Worm (Caenorhabditis elegans) whole organism, L4/young adult: ENCODE data around the gene K02A6.4.
"Not testable (repeated sequence)": the region's sequence is repeated elsewhere in the genome, so short reads cannot be mapped to it uniquely, and the experiment has no call there.

ENCODE experiments used
- W03F9.2 ChIP-seq: fragments of 150-350 bp; optimal IDR thresholded peaks from 2 replicates; lab custom pipeline; 2014; ENCODE audit warnings: missing biosample characterization, missing genetic modification characterization
- dao-5 ChIP-seq: sonication (generic microtip); optimal IDR thresholded peaks from 2 replicates; lab custom pipeline; 2016; ENCODE audit warnings: missing genotype, missing genetic modification characterization, moderate library complexity, missing compliant biosample characterization
- him-1 ChIP-seq: sonication (generic microtip); optimal IDR thresholded peaks from 2 replicates; lab custom pipeline; 2016; ENCODE audit warnings: missing genotype, missing genetic modification reagents, missing genetic modification characterization, missing compliant biosample characterization

K02A6.4 gene

ce11 chrX:8185037-8185436 lies 33.5 kb downstream of the K02A6.4 start, which contains the start of gene C17H11.5:
Gene C17H11.5 (minus strand): TSS chrX:8185137.
- TF ChIP-seq W03F9.2 (tag; lab: Kevin White, UChicago) (no peak), him-1 (no peak), dao-5 (no peak)

- not testable (repeated sequence) for TF ChIP-seq dao-5; him-1; W03F9.2 (tag; lab: Kevin White, UChicago)
These were observed 36.8 kb downstream of the K02A6.4 start, which contains the start of gene C17H11.4 for ce11 chrX:8181590-8182311. Gene C17H11.4 (minus strand): TSS chrX:8181640.

- TF ChIP-seq W03F9.2 (tag; lab: Kevin White, UChicago) (no peak), him-1 (no peak), dao-5 (no peak)
These were observed 44.9 kb downstream of the K02A6.4 start, which contains the start of gene C17H11.1 for ce11 chrX:8173610-8174009. Gene C17H11.1 (plus strand): TSS chrX:8173910.

- TF ChIP-seq dao-5 (no peak), W03F9.2 (tag; lab: Kevin White, UChicago) (no peak), him-1 (no peak)
These were observed 49.0 kb downstream of the K02A6.4 start, which contains the start of gene C17H11.2 for ce11 chrX:8169534-8169933. Gene C17H11.2 (plus strand): TSS chrX:8169930.
